ENCODE assay signal across 1 fruit fly cellular context in the genomic region with DNA sequence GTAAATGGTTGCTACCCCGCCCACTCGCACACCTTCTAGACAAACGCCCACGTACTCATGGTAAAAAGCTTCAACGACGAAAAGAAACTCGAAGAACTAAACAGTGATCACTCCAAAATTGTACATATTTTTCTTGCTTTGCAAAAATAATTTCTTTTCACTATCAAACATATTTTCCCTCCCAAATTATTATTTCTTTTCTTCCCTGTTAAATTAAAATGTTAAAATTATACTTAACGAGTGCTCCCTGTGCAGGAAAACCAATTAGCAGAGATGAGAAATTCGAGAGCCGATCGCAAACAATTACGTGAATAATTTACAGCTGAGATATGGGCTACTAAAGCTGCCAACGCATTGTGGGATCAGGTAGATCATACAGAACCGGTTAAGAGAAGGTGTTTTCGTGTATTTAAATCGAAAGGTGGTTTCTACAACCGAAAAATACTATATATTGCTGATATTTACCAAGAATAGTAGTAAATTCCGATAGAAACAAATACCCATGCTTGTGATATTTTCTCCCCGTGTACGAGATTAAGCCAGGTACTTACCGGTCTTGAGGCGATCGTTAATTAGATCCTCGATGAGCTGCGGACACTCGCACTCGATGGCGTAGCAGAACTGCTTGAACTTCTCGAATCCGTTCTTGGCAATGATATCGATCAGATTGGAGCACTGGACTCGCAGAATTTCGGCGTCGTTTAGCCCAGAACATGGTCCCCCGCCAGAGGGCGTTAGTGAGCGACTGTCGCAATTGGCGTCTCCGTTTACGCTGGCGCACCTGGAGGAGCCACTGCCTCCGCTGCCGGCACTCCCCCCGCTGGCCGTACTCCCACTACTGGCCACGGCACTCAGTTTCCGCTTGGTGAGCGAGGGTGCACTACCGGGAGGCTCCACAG.
A peak's percentile ranks its signal among the peaks of the same experiment; 100 is the strongest.
TF ChIP-seq lines count a peak whose summit lies in the region.

No protein-coding gene starts in this region.

TF ChIP-seq in whole organism, embryonic, 481 proteins besides CTCF, POLR2A, EP300 and RAD21 (continued from another document and continues in another):
- TF ChIP-seq CG4282 (GFP tag; optimal IDR thresholded peaks at IDR 0.05; lab: Kevin White, UChicago): no peak
- TF ChIP-seq CG3281 (GFP tag; optimal IDR thresholded peaks at IDR 0.05; lab: Kevin White, UChicago): peak; percentile 26
- TF ChIP-seq Trl (optimal IDR thresholded peaks at IDR 0.05; lab: Kevin White, UChicago): no peak
- TF ChIP-seq Trl (GFP tag; optimal IDR thresholded peaks at IDR 0.05; lab: Kevin White, UChicago): no peak
- no peak for TF ChIP-seq tll (GFP tag; optimal IDR thresholded peaks at IDR 0.05; lab: Kevin White, UChicago)
- TF ChIP-seq CG8944 (GFP tag; optimal IDR thresholded peaks at IDR 0.05; lab: Kevin White, UChicago): peak; percentile 11
- peak; percentile 32 for TF ChIP-seq Dek (tag; optimal IDR thresholded peaks at IDR 0.05; lab: Kevin White, UChicago)
- TF ChIP-seq dimm (GFP tag; IDR thresholded peaks at IDR 0.05; lab: Robert Waterston, UW): no peak
- peak; percentile 23 for TF ChIP-seq ind (GFP tag; optimal IDR thresholded peaks at IDR 0.05; lab: Kevin White, UChicago)
- TF ChIP-seq CG15514 (GFP tag; optimal IDR thresholded peaks at IDR 0.05; lab: Kevin White, UChicago): no peak
- TF ChIP-seq CkIIα-i1 (GFP tag; IDR thresholded peaks at IDR 0.05; lab: Robert Waterston, UW): no peak
- TF ChIP-seq CG12769 (tag; optimal IDR thresholded peaks at IDR 0.05; lab: Kevin White, UChicago): peak; percentile 52
- no peak for TF ChIP-seq psq (GFP tag; optimal IDR thresholded peaks at IDR 0.05; lab: Kevin White, UChicago)
- peak; percentile 1 for TF ChIP-seq CG8388 (GFP tag; optimal IDR thresholded peaks at IDR 0.05; lab: Kevin White, UChicago)
- peak; percentile 29 for TF ChIP-seq CG7556 (GFP tag; optimal IDR thresholded peaks at IDR 0.05; lab: Kevin White, UChicago)
- TF ChIP-seq NC2β (GFP tag; optimal IDR thresholded peaks at IDR 0.05; lab: Kevin White, UChicago): no peak
- TF ChIP-seq NC2α (GFP tag; optimal IDR thresholded peaks at IDR 0.05; lab: Kevin White, UChicago): no peak
- no peak for TF ChIP-seq Camta (GFP tag; optimal IDR thresholded peaks at IDR 0.05; lab: Kevin White, UChicago)
- TF ChIP-seq hkb (optimal IDR thresholded peaks at IDR 0.05; lab: Kevin White, UChicago): no peak
- peak; percentile 41; the same call in 1 of the 2 replicates for TF ChIP-seq hkb (GFP tag; IDR thresholded peaks at IDR 0.05; lab: Robert Waterston, UW)
- no peak for TF ChIP-seq CG31365 (tag; optimal IDR thresholded peaks at IDR 0.05; lab: Kevin White, UChicago)
- TF ChIP-seq wek (GFP tag; optimal IDR thresholded peaks at IDR 0.05; lab: Kevin White, UChicago): no peak
- no peak for TF ChIP-seq CG5245 (GFP tag; optimal IDR thresholded peaks at IDR 0.05; lab: Kevin White, UChicago)
- TF ChIP-seq Xbp1 (GFP tag; optimal IDR thresholded peaks at IDR 0.05; lab: Kevin White, UChicago): peak; percentile 16
- TF ChIP-seq so (GFP tag; IDR thresholded peaks at IDR 0.05; lab: Robert Waterston, UW): no peak
- TF ChIP-seq CoRest (tag; optimal IDR thresholded peaks at IDR 0.05; lab: Kevin White, UChicago): peak; percentile 7
- TF ChIP-seq ap (GFP tag; IDR thresholded peaks at IDR 0.05; lab: Robert Waterston, UW): no peak
- no peak for TF ChIP-seq Ets97D (GFP tag; optimal IDR thresholded peaks at IDR 0.05; lab: Kevin White, UChicago)
- TF ChIP-seq tin (GFP tag; optimal IDR thresholded peaks at IDR 0.05; lab: Kevin White, UChicago): no peak
- no peak for TF ChIP-seq NK7.1 (GFP tag; optimal IDR thresholded peaks at IDR 0.05; lab: Kevin White, UChicago)
- no peak for TF ChIP-seq CG17802 (tag; optimal IDR thresholded peaks at IDR 0.05; lab: Kevin White, UChicago)
- peak; percentile 13 for TF ChIP-seq nmo (GFP tag; optimal IDR thresholded peaks at IDR 0.05; lab: Kevin White, UChicago)
- no peak for TF ChIP-seq CG14860 (GFP tag; IDR thresholded peaks at IDR 0.05; lab: Robert Waterston, UW; ENCODE audit: partially characterized antibody)
- TF ChIP-seq nom (GFP tag; optimal IDR thresholded peaks at IDR 0.05; lab: Kevin White, UChicago): no peak
- TF ChIP-seq CG10209 (GFP tag; optimal IDR thresholded peaks at IDR 0.05; lab: Kevin White, UChicago): peak; percentile 23
- no peak for TF ChIP-seq CG17612 (GFP tag; IDR thresholded peaks at IDR 0.05; lab: Robert Waterston, UW)
- TF ChIP-seq slbo (GFP tag; IDR thresholded peaks at IDR 0.05; lab: Robert Waterston, UW): peak; percentile 77
- TF ChIP-seq scrt (GFP tag; optimal IDR thresholded peaks at IDR 0.05; lab: Kevin White, UChicago): no peak
- no peak for TF ChIP-seq sima (GFP tag; optimal IDR thresholded peaks at IDR 0.05; lab: Kevin White, UChicago)
- TF ChIP-seq Med (GFP tag; lab: Kevin White, UChicago): peak; percentile 74
- TF ChIP-seq CG3163 (GFP tag; optimal IDR thresholded peaks at IDR 0.05; lab: Kevin White, UChicago): no peak
- no peak for TF ChIP-seq Elba2 (GFP tag; optimal IDR thresholded peaks at IDR 0.05; lab: Kevin White, UChicago)
- peak; percentile 48 for TF ChIP-seq Atf6 (GFP tag; IDR thresholded peaks at IDR 0.05; lab: Robert Waterston, UW)
- TF ChIP-seq lov (optimal IDR thresholded peaks at IDR 0.05; lab: Kevin White, UChicago): no peak
- TF ChIP-seq lov (GFP tag; IDR thresholded peaks at IDR 0.05; lab: Robert Waterston, UW): no peak
- TF ChIP-seq tap (tag; optimal IDR thresholded peaks at IDR 0.05; lab: Kevin White, UChicago): no peak
- no peak for TF ChIP-seq CG7271 (tag; optimal IDR thresholded peaks at IDR 0.05; lab: Kevin White, UChicago)
- 0 out of 3 replicates have a peak, but pooled peaks have one; percentile 20 for TF ChIP-seq CG16813 (GFP tag; IDR thresholded peaks at IDR 0.05; lab: Robert Waterston, UW; ENCODE audit: partially characterized antibody)
- peak; percentile 6 for TF ChIP-seq CG18476 (GFP tag; optimal IDR thresholded peaks at IDR 0.05; lab: Kevin White, UChicago)
- no peak for TF ChIP-seq CG9437 (GFP tag; optimal IDR thresholded peaks at IDR 0.05; lab: Kevin White, UChicago)
- TF ChIP-seq CG30020 (tag; optimal IDR thresholded peaks at IDR 0.05; lab: Kevin White, UChicago): no peak
- peak; percentile 6 for TF ChIP-seq CG7839 (tag; optimal IDR thresholded peaks at IDR 0.05; lab: Kevin White, UChicago)
- TF ChIP-seq Opbp (GFP tag; IDR thresholded peaks at IDR 0.05; lab: Robert Waterston, UW; ENCODE audit: partially characterized antibody): 0 out of 3 replicates have a peak, but pooled peaks have one; percentile 17
- TF ChIP-seq ac (GFP tag; optimal IDR thresholded peaks at IDR 0.05; lab: Kevin White, UChicago): no peak
- TF ChIP-seq GATAe (GFP tag; conservative IDR thresholded peaks at IDR 0.05; lab: Robert Waterston, UW): peak; percentile 20
- no peak for TF ChIP-seq hb (GFP tag; IDR thresholded peaks at IDR 0.05; lab: Robert Waterston, UW; ENCODE audit: partially characterized antibody)
- no peak for TF ChIP-seq trh (GFP tag; optimal IDR thresholded peaks at IDR 0.05; lab: Kevin White, UChicago)
- TF ChIP-seq Sox102F (GFP tag; optimal IDR thresholded peaks at IDR 0.05; lab: Kevin White, UChicago): peak; percentile 20
- 0 out of 2 replicates have a peak, but pooled peaks have one; percentile 16 for TF ChIP-seq H2.0 (GFP tag; IDR thresholded peaks at IDR 0.05; lab: Robert Waterston, UW)
- no peak for TF ChIP-seq Atf3 (GFP tag; optimal IDR thresholded peaks at IDR 0.05; lab: Kevin White, UChicago)
- TF ChIP-seq Spps (tag; optimal IDR thresholded peaks at IDR 0.05; lab: Kevin White, UChicago): no peak
- no peak for TF ChIP-seq kay (GFP tag; optimal IDR thresholded peaks at IDR 0.05; lab: Kevin White, UChicago)
- peak; percentile 73 for TF ChIP-seq CG2120 (GFP tag; optimal IDR thresholded peaks at IDR 0.05; lab: Kevin White, UChicago)
- peak; percentile 43; the same call in 1 of the 2 replicates for TF ChIP-seq vvl (GFP tag; IDR thresholded peaks at IDR 0.05; lab: Robert Waterston, UW)
- TF ChIP-seq usp (GFP tag; optimal IDR thresholded peaks at IDR 0.05; lab: Kevin White, UChicago): no peak
- TF ChIP-seq H15 (GFP tag; IDR thresholded peaks at IDR 0.05; lab: Robert Waterston, UW): no peak
- no peak for TF ChIP-seq Atf-2 (GFP tag; optimal IDR thresholded peaks at IDR 0.05; lab: Kevin White, UChicago)
- no peak for TF ChIP-seq Abd-B (GFP tag; optimal IDR thresholded peaks at IDR 0.05; lab: Kevin White, UChicago)
- no peak for TF ChIP-seq vfl (GFP tag; optimal IDR thresholded peaks at IDR 0.05; lab: Kevin White, UChicago)
- no peak for TF ChIP-seq Gsc (GFP tag; IDR thresholded peaks at IDR 0.05; lab: Robert Waterston, UW)
- TF ChIP-seq CG8924 (tag; optimal IDR thresholded peaks at IDR 0.05; lab: Kevin White, UChicago): peak; percentile 7
- no peak for TF ChIP-seq CG17359 (tag; optimal IDR thresholded peaks at IDR 0.05; lab: Kevin White, UChicago)
- TF ChIP-seq Chrac-16 (GFP tag; optimal IDR thresholded peaks at IDR 0.05; lab: Kevin White, UChicago): no peak
- no peak for TF ChIP-seq CG10543 (GFP tag; optimal IDR thresholded peaks at IDR 0.05; lab: Kevin White, UChicago)
- TF ChIP-seq sens-2 (GFP tag; IDR thresholded peaks at IDR 0.05; lab: Robert Waterston, UW): no peak
- TF ChIP-seq CG33213 (GFP tag; optimal IDR thresholded peaks at IDR 0.05; lab: Kevin White, UChicago): no peak
- no peak for TF ChIP-seq sr (GFP tag; IDR thresholded peaks at IDR 0.05; lab: Robert Waterston, UW)
- peak; percentile 55; the same call in 2 of the 3 replicates for TF ChIP-seq dysf (GFP tag; IDR thresholded peaks at IDR 0.05; lab: Robert Waterston, UW)
- no peak for TF ChIP-seq CG1602 (GFP tag; optimal IDR thresholded peaks at IDR 0.05; lab: Kevin White, UChicago)
- TF ChIP-seq pho (GFP tag; optimal IDR thresholded peaks at IDR 0.05; lab: Kevin White, UChicago): peak; percentile 27
- no peak for TF ChIP-seq tx (GFP tag; optimal IDR thresholded peaks at IDR 0.05; lab: Kevin White, UChicago)
- 0 out of 2 replicates have a peak, but pooled peaks have one; percentile 1 for TF ChIP-seq Rx (GFP tag; IDR thresholded peaks at IDR 0.05; lab: Robert Waterston, UW)
- no peak for TF ChIP-seq stc (GFP tag; IDR thresholded peaks at IDR 0.05; lab: Robert Waterston, UW)
- no peak for TF ChIP-seq ara (GFP tag; IDR thresholded peaks at IDR 0.05; lab: Robert Waterston, UW)
- TF ChIP-seq Lhr (GFP tag; optimal IDR thresholded peaks at IDR 0.05; lab: Kevin White, UChicago): no peak
- TF ChIP-seq Hr3 (GFP tag; optimal IDR thresholded peaks at IDR 0.05; lab: Kevin White, UChicago): no peak
- TF ChIP-seq bowl (GFP tag; IDR thresholded peaks at IDR 0.05; lab: Robert Waterston, UW): no peak
- TF ChIP-seq CG10147 (GFP tag; optimal IDR thresholded peaks at IDR 0.05; lab: Kevin White, UChicago): peak; percentile 28
- TF ChIP-seq fd3F (GFP tag; optimal IDR thresholded peaks at IDR 0.05; lab: Kevin White, UChicago): peak; percentile 36
- no peak for TF ChIP-seq CG11398 (GFP tag; optimal IDR thresholded peaks at IDR 0.05; lab: Kevin White, UChicago)
- TF ChIP-seq lbe (GFP tag; optimal IDR thresholded peaks at IDR 0.05; lab: Kevin White, UChicago): no peak
- no peak for TF ChIP-seq cas (GFP tag; IDR thresholded peaks at IDR 0.05; lab: Robert Waterston, UW)
- TF ChIP-seq CrebB (tag; optimal IDR thresholded peaks at IDR 0.05; lab: Kevin White, UChicago): no peak
- no peak for TF ChIP-seq pfk (GFP tag; optimal IDR thresholded peaks at IDR 0.05; lab: Kevin White, UChicago)
- TF ChIP-seq CG2875 (GFP tag; optimal IDR thresholded peaks at IDR 0.05; lab: Kevin White, UChicago): no peak
- no peak for TF ChIP-seq unc-4 (GFP tag; IDR thresholded peaks at IDR 0.05; lab: Robert Waterston, UW; ENCODE audit: partially characterized antibody)
- no peak for TF ChIP-seq CG10431 (GFP tag; optimal IDR thresholded peaks at IDR 0.05; lab: Kevin White, UChicago)
- peak; percentile 39 for TF ChIP-seq lab (GFP tag; optimal IDR thresholded peaks at IDR 0.05; lab: Kevin White, UChicago)
- TF ChIP-seq al (GFP tag; IDR thresholded peaks at IDR 0.05; lab: Robert Waterston, UW): no peak; the same call in 1 of the 2 replicates
- no peak for TF ChIP-seq Hey (tag; optimal IDR thresholded peaks at IDR 0.05; lab: Kevin White, UChicago)
- TF ChIP-seq gsb (GFP tag; IDR thresholded peaks at IDR 0.05; lab: Robert Waterston, UW): no peak
- TF ChIP-seq Hmx (GFP tag; optimal IDR thresholded peaks at IDR 0.05; lab: Kevin White, UChicago): no peak
- TF ChIP-seq Lpt (GFP tag; optimal IDR thresholded peaks at IDR 0.05; lab: Kevin White, UChicago): no peak
- TF ChIP-seq lilli (GFP tag; optimal IDR thresholded peaks at IDR 0.05; lab: Kevin White, UChicago): peak; percentile 33
- TF ChIP-seq CG3726 (GFP tag; IDR thresholded peaks at IDR 0.05; lab: Robert Waterston, UW): no peak
- TF ChIP-seq row (GFP tag; IDR thresholded peaks at IDR 0.05; lab: Robert Waterston, UW): peak; percentile 56
- no peak for TF ChIP-seq Sry-β (GFP tag; optimal IDR thresholded peaks at IDR 0.05; lab: Kevin White, UChicago)
- TF ChIP-seq Ada2b (GFP tag; IDR thresholded peaks at IDR 0.05; lab: Robert Waterston, UW): peak; percentile 45; the same call in 1 of the 2 replicates
- TF ChIP-seq E2f2 (GFP tag; IDR thresholded peaks at IDR 0.05; lab: Robert Waterston, UW): no peak; the same call in 1 of the 2 replicates
- TF ChIP-seq CG3995 (GFP tag; optimal IDR thresholded peaks at IDR 0.05; lab: Kevin White, UChicago): no peak
- no peak for TF ChIP-seq cato (GFP tag; optimal IDR thresholded peaks at IDR 0.05; lab: Kevin White, UChicago; ENCODE audit: borderline replicate concordance)
- TF ChIP-seq ase (GFP tag; IDR thresholded peaks at IDR 0.05; lab: Robert Waterston, UW): no peak
- no peak for TF ChIP-seq CG12071 (GFP tag; optimal IDR thresholded peaks at IDR 0.05; lab: Kevin White, UChicago)
- TF ChIP-seq fd96Cb (tag; optimal IDR thresholded peaks at IDR 0.05; lab: Kevin White, UChicago): no peak
- TF ChIP-seq maf-S (GFP tag; optimal IDR thresholded peaks at IDR 0.05; lab: Kevin White, UChicago): no peak
- no peak for TF ChIP-seq ems (GFP tag; optimal IDR thresholded peaks at IDR 0.05; lab: Kevin White, UChicago)
- TF ChIP-seq CG18262 (tag; optimal IDR thresholded peaks at IDR 0.05; lab: Kevin White, UChicago): peak; percentile 31
- TF ChIP-seq CG6791 (GFP tag; IDR thresholded peaks at IDR 0.05; lab: Robert Waterston, UW; ENCODE audit: partially characterized antibody): no peak
- peak; percentile 51; the same call in 1 of the 2 replicates for TF ChIP-seq CG11085 (GFP tag; IDR thresholded peaks at IDR 0.05; lab: Robert Waterston, UW)
- no peak for TF ChIP-seq Fer1 (GFP tag; optimal IDR thresholded peaks at IDR 0.05; lab: Kevin White, UChicago)
- no peak for TF ChIP-seq nau (GFP tag; optimal IDR thresholded peaks at IDR 0.05; lab: Kevin White, UChicago)
- no peak for TF ChIP-seq ssp (GFP tag; IDR thresholded peaks at IDR 0.05; lab: Robert Waterston, UW)
- no peak for TF ChIP-seq CG17328 (GFP tag; IDR thresholded peaks at IDR 0.05; lab: Robert Waterston, UW)
- no peak for TF ChIP-seq Hr39 (optimal IDR thresholded peaks at IDR 0.05; lab: Kevin White, UChicago)
